Worm (Caenorhabditis elegans) whole organism, L4 larva: ENCODE results near the gene F47B7.4.

Experiments
- D1046.2 ChIP-seq: fragments of 200-800 bp; sonication (Bioruptor generic); IDR thresholded peaks from 2 replicates; pipeline ENCODE4 v1.3.6; 2022; ENCODE audit warnings: missing genetic modification characterization, missing compliant biosample characterization
- F26F4.8 ChIP-seq: fragments of 200-800 bp; sonication (Bioruptor generic); conservative IDR thresholded peaks from 2 replicates; pipeline ENCODE4 v1.3.6; 2022; ENCODE audit warnings: missing genetic modification characterization, missing compliant biosample characterization
- T26A8.4 ChIP-seq: fragments of 200-800 bp; sonication (Bioruptor generic); IDR thresholded peaks from 2 replicates; pipeline ENCODE4 v1.3.6; 2022; ENCODE audit warnings: missing genetic modification characterization, missing compliant biosample characterization
- Y48G9A.11 ChIP-seq: fragments of 200-800 bp; sonication (Bioruptor generic); IDR thresholded peaks from 2 replicates; pipeline ENCODE4 v1.3.6; 2022; ENCODE audit warnings: missing genetic modification reagents, missing genetic modification characterization, missing compliant biosample characterization
- Y75B8A.6 ChIP-seq: fragments of 200-800 bp; sonication (Bioruptor generic); IDR thresholded peaks from 2 replicates; pipeline ENCODE4 v1.3.6; 2022; ENCODE audit warnings: missing genetic modification reagents, missing genetic modification characterization, missing compliant biosample characterization
- ZK337.2 ChIP-seq: fragments of 200-800 bp; sonication (Bioruptor generic); IDR thresholded peaks from 2 replicates; pipeline ENCODE4 v1.3.6; 2022; ENCODE audit warnings: missing genetic modification reagents, missing genetic modification characterization, missing compliant biosample characterization
- aha-1 ChIP-seq: fragments of 150-350 bp; peaks from one replicate; lab custom pipeline; 2014; ENCODE audit warnings: missing biosample characterization, missing genetic modification characterization
- aly-2 ChIP-seq: sonication (generic microtip); optimal IDR thresholded peaks from 2 replicates; lab custom pipeline; 2018; ENCODE audit warnings: missing biosample characterization, missing genetic modification characterization
- ama-1 ChIP-seq: fragments of 150-350 bp; optimal IDR thresholded peaks from 2 replicates; lab custom pipeline; 2014; ENCODE audit warnings: inconsistent platforms, mixed read lengths
- ceh-32 ChIP-seq: sonication (generic microtip); optimal IDR thresholded peaks from 2 replicates; lab custom pipeline; 2016; ENCODE audit warnings: mild to moderate bottlenecking, missing genetic modification characterization, missing compliant biosample characterization; ENCODE audit not compliant: poor library complexity
- ceh-44 ChIP-seq: fragments of 200-800 bp; sonication (Bioruptor generic); IDR thresholded peaks from 2 replicates; pipeline ENCODE4 v1.3.6; 2022; ENCODE audit warnings: missing genetic modification reagents, missing genetic modification characterization, missing compliant biosample characterization
- ceh-82 ChIP-seq: sonication (generic microtip); optimal IDR thresholded peaks from 2 replicates; lab custom pipeline; 2017; ENCODE audit warnings: missing biosample characterization, missing genetic modification characterization
- cey-2 ChIP-seq: sonication (generic microtip); optimal IDR thresholded peaks from 3 replicates; lab custom pipeline; 2017; ENCODE audit warnings: missing genetic modification characterization, mild to moderate bottlenecking, missing compliant biosample characterization, antibody characterized with exemption, borderline replicate concordance; ENCODE audit not compliant: insufficient read depth
- daf-16 ChIP-seq, 3 experiments: sonication (generic microtip); optimal IDR thresholded peaks; 2 replicates each; lab custom pipeline; 2016 to 2017; ENCODE audit warnings: missing genetic modification characterization in 3 of 3, missing genetic modification reagents in 3 of 3, mild to moderate bottlenecking in 2 of 3, missing compliant biosample characterization in 2 of 3, missing biosample characterization in 1 of 3, moderate library complexity in 1 of 3
- daf-8 ChIP-seq: fragments of 200-800 bp; sonication (Bioruptor generic); IDR thresholded peaks from 2 replicates; pipeline ENCODE4 v1.3.6; 2022; ENCODE audit warnings: missing genetic modification characterization, missing compliant biosample characterization
- dmd-6 ChIP-seq: fragments of 200-800 bp; sonication (Bioruptor generic); IDR thresholded peaks from 2 replicates; pipeline ENCODE4 v1.3.6; 2022; ENCODE audit warnings: missing genetic modification reagents, missing genetic modification characterization, missing compliant biosample characterization
- dmd-8 ChIP-seq: fragments of 200-800 bp; sonication (Bioruptor generic); IDR thresholded peaks from 2 replicates; pipeline ENCODE4 v1.3.6; 2022; ENCODE audit warnings: missing genetic modification characterization, missing compliant biosample characterization
- dpl-1 ChIP-seq: fragments of 150-350 bp; optimal IDR thresholded peaks from 2 replicates; lab custom pipeline; 2014; ENCODE audit warnings: missing biosample characterization, missing genetic modification reagents, missing genetic modification characterization
- fkh-10 ChIP-seq: fragments of 150-350 bp; optimal IDR thresholded peaks from 2 replicates; lab custom pipeline; 2014; ENCODE audit warnings: missing biosample characterization, missing genetic modification reagents, missing genetic modification characterization
- hlh-11 ChIP-seq: fragments of 200-800 bp; sonication (Bioruptor generic); optimal IDR thresholded peaks from 2 replicates; lab custom pipeline; 2018; ENCODE audit warnings: mild to moderate bottlenecking, missing genetic modification characterization, missing compliant biosample characterization
- hmg-1.1 ChIP-seq: fragments of 200-800 bp; sonication (Bioruptor generic); IDR thresholded peaks from 2 replicates; pipeline ENCODE4 v1.3.6; 2022; ENCODE audit warnings: missing genetic modification reagents, missing genetic modification characterization, missing compliant biosample characterization
- jun-1 ChIP-seq: fragments of 150-350 bp; optimal IDR thresholded peaks from 2 replicates; lab custom pipeline; 2014; ENCODE audit warnings: missing biosample characterization, missing genetic modification reagents, missing genetic modification characterization
- lin-1 ChIP-seq: fragments of 200-800 bp; sonication (Bioruptor generic); IDR thresholded peaks from 2 replicates; pipeline ENCODE4 v1.3.6; 2022; ENCODE audit warnings: missing genetic modification reagents, missing genetic modification characterization, missing compliant biosample characterization
- lin-15B ChIP-seq: fragments of 150-350 bp; sonication (generic microtip); optimal IDR thresholded peaks from 3 replicates; lab custom pipeline; 2014; ENCODE audit warnings: missing biosample characterization, missing genetic modification characterization
- lin-39 ChIP-seq: fragments of 150-350 bp; optimal IDR thresholded peaks from 2 replicates; lab custom pipeline; 2014; ENCODE audit warnings: missing biosample characterization, missing genetic modification reagents, missing genetic modification characterization
- lir-3 ChIP-seq: sonication (generic microtip); optimal IDR thresholded peaks from 2 replicates; lab custom pipeline; 2016; ENCODE audit warnings: mild to moderate bottlenecking, missing genetic modification characterization, missing compliant biosample characterization
- lsy-2 ChIP-seq, 2 experiments: fragments of 150-350 bp in 1 of 2; sonication (generic microtip) in 1 of 2; optimal IDR thresholded peaks; 2 replicates each; lab custom pipeline; 2014 to 2017; ENCODE audit warnings: missing biosample characterization in 2 of 2, missing genetic modification characterization in 2 of 2
- madf-5 ChIP-seq, 2 experiments: fragments of 200-800 bp; sonication (Bioruptor generic); IDR thresholded peaks; 2 replicates each; pipeline ENCODE4 v1.3.6; 2022; ENCODE audit warnings: missing compliant biosample characterization in 2 of 2, missing genetic modification characterization in 2 of 2
- mdt-29 ChIP-seq: fragments of 200-800 bp; sonication (Bioruptor generic); IDR thresholded peaks from 2 replicates; pipeline ENCODE4 v1.3.6; 2022; ENCODE audit warnings: missing genetic modification reagents, missing genetic modification characterization, missing compliant biosample characterization
- mes-2 ChIP-seq: sonication (generic microtip); optimal IDR thresholded peaks from 2 replicates; lab custom pipeline; 2016; ENCODE audit warnings: missing genotype, mild to moderate bottlenecking, missing genetic modification characterization, missing compliant biosample characterization; ENCODE audit not compliant: poor library complexity, severe bottlenecking
- mxl-3 ChIP-seq: fragments of 200-800 bp; sonication (Bioruptor generic); optimal IDR thresholded peaks from 2 replicates; lab custom pipeline; 2018; ENCODE audit warnings: mild to moderate bottlenecking, missing genetic modification characterization, missing compliant biosample characterization
- nhr-10 ChIP-seq: fragments of 150-350 bp; optimal IDR thresholded peaks from 2 replicates; lab custom pipeline; 2014; ENCODE audit warnings: missing biosample characterization, missing genetic modification characterization
- nhr-11 ChIP-seq: fragments of 150-350 bp; optimal IDR thresholded peaks from 2 replicates; lab custom pipeline; 2014; ENCODE audit warnings: missing biosample characterization, missing genetic modification characterization
- nhr-25 ChIP-seq: sonication (generic microtip); optimal IDR thresholded peaks from 2 replicates; lab custom pipeline; 2017; ENCODE audit warnings: missing genetic modification characterization, mild to moderate bottlenecking, missing compliant biosample characterization, antibody characterized with exemption, moderate library complexity, borderline replicate concordance; ENCODE audit not compliant: insufficient read depth
- nhr-28 ChIP-seq: fragments of 150-350 bp; optimal IDR thresholded peaks from 2 replicates; lab custom pipeline; 2014; ENCODE audit warnings: missing biosample characterization, missing genetic modification characterization
- nhr-41 ChIP-seq: fragments of 200-800 bp; sonication (Bioruptor generic); IDR thresholded peaks from 2 replicates; pipeline ENCODE4 v1.3.6; 2022; ENCODE audit warnings: missing genetic modification reagents, missing genetic modification characterization, missing compliant biosample characterization
- nhr-48 ChIP-seq: sonication (generic microtip); optimal IDR thresholded peaks from 2 replicates; lab custom pipeline; 2016; ENCODE audit warnings: mild to moderate bottlenecking, missing genetic modification characterization, missing compliant biosample characterization
- nhr-77 ChIP-seq: fragments of 150-350 bp; optimal IDR thresholded peaks from 2 replicates; lab custom pipeline; 2014; ENCODE audit warnings: missing biosample characterization, missing genetic modification characterization
- pqm-1 ChIP-seq: sonication (generic microtip); optimal IDR thresholded peaks from 2 replicates; lab custom pipeline; 2017; ENCODE audit warnings: missing biosample characterization, missing genetic modification characterization
- rbr-2 ChIP-seq: sonication (generic microtip); optimal IDR thresholded peaks from 2 replicates; lab custom pipeline; 2016; ENCODE audit warnings: missing genotype, missing genetic modification characterization, missing compliant biosample characterization
- saeg-2 ChIP-seq: fragments of 200-800 bp; sonication (Bioruptor generic); IDR thresholded peaks from 2 replicates; pipeline ENCODE4 v1.3.6; 2022; ENCODE audit warnings: missing genetic modification reagents, missing genetic modification characterization, missing compliant biosample characterization
- set-16 ChIP-seq: fragments of 200-800 bp; sonication (Bioruptor generic); IDR thresholded peaks from 2 replicates; pipeline ENCODE4 v1.3.6; 2022; ENCODE audit warnings: missing genetic modification reagents, missing genetic modification characterization, missing compliant biosample characterization
- skn-1 ChIP-seq: fragments of 150-350 bp; optimal IDR thresholded peaks from 2 replicates; lab custom pipeline; 2014; ENCODE audit warnings: missing biosample characterization, missing genetic modification characterization
- snpc-1.2 ChIP-seq: fragments of 200-800 bp; sonication (Bioruptor generic); IDR thresholded peaks from 2 replicates; pipeline ENCODE4 v1.3.6; 2022; ENCODE audit warnings: missing genetic modification reagents, missing genetic modification characterization, missing compliant biosample characterization
- spr-1 ChIP-seq: sonication (generic microtip); optimal IDR thresholded peaks from 2 replicates; lab custom pipeline; 2016; ENCODE audit warnings: mild to moderate bottlenecking, missing genetic modification characterization, missing compliant biosample characterization
- spr-3 ChIP-seq: fragments of 200-800 bp; sonication (Bioruptor generic); optimal IDR thresholded peaks from 2 replicates; lab custom pipeline; 2018; ENCODE audit warnings: mild to moderate bottlenecking, missing genetic modification characterization, missing compliant biosample characterization
- unc-130 ChIP-seq: sonication (generic microtip); optimal IDR thresholded peaks from 2 replicates; lab custom pipeline; 2016; ENCODE audit warnings: missing genetic modification reagents, missing genetic modification characterization, missing compliant biosample characterization
- unc-39 ChIP-seq: sonication (generic microtip); optimal IDR thresholded peaks from 2 replicates; lab custom pipeline; 2017; ENCODE audit warnings: missing biosample characterization, missing genetic modification characterization
- vab-7 ChIP-seq: fragments of 200-800 bp; sonication (Bioruptor generic); IDR thresholded peaks from 2 replicates; pipeline ENCODE4 v1.3.6; 2022; ENCODE audit warnings: missing genetic modification reagents, missing genetic modification characterization, missing compliant biosample characterization
- zag-1 ChIP-seq: fragments of 150-350 bp; optimal IDR thresholded peaks from 2 replicates; lab custom pipeline; 2014; ENCODE audit warnings: missing biosample characterization, missing genetic modification characterization
- ztf-7 ChIP-seq: fragments of 150-350 bp; optimal IDR thresholded peaks from 2 replicates; lab custom pipeline; 2014; ENCODE audit warnings: missing biosample characterization, missing genetic modification characterization

Gene F47B7.4

ce11 chrX:3787431-3788076 lies 21.1 kb upstream of the F47B7.4 start, which contains the start of gene pmpl-1 (continued):
- peak; percentile 22 for TF ChIP-seq dmd-6 (GFP tag; lab: Robert Waterston, UW)
- TF ChIP-seq jun-1 (tag; lab: Kevin White, UChicago) = no peak
- TF ChIP-seq ZK337.2 (GFP tag; lab: Robert Waterston, UW) = no peak
- TF ChIP-seq nhr-48 (tag; lab: Kevin White, UChicago) = peak; percentile 22
- no peak for TF ChIP-seq dmd-8
- peak; percentile 44 for TF ChIP-seq hlh-11 (tag; lab: Kevin White, UChicago)
- TF ChIP-seq D1046.2 (GFP tag; lab: Robert Waterston, UW) = no peak
- TF ChIP-seq pqm-1 (tag; lab: Kevin White, UChicago) = no peak
- no peak for TF ChIP-seq ztf-7 (tag; lab: Kevin White, UChicago)
- TF ChIP-seq nhr-25 (tag; lab: Kevin White, UChicago) = peak; percentile 66
- no peak for TF ChIP-seq Y75B8A.6 (GFP tag; lab: Robert Waterston, UW)
- TF ChIP-seq ceh-82 = no peak
- TF ChIP-seq zag-1 (tag; lab: Kevin White, UChicago) = no peak
- no peak for TF ChIP-seq spr-3 (GFP tag; lab: Kevin White, UChicago)
- no peak for TF ChIP-seq fkh-10 (GFP tag; lab: Kevin White, UChicago)
- TF ChIP-seq dpl-1 (GFP tag; lab: Kevin White, UChicago) = no peak
- no peak for TF ChIP-seq saeg-2 (GFP tag; lab: Robert Waterston, UW)
- peak; percentile 99 for TF ChIP-seq aha-1 (tag; lab: Kevin White, UChicago)
- no peak for TF ChIP-seq ceh-32 (tag; lab: Kevin White, UChicago)
- no peak for TF ChIP-seq daf-8 (GFP tag; lab: Robert Waterston, UW)
- TF ChIP-seq mes-2 = peak; percentile 18
- no peak for TF ChIP-seq unc-130 (GFP tag; lab: Kevin White, UChicago)
- TF ChIP-seq unc-39 (tag; lab: Kevin White, UChicago) = no peak
- no peak for TF ChIP-seq vab-7
- no peak for TF ChIP-seq Y48G9A.11
- TF ChIP-seq cey-2 (tag; lab: Kevin White, UChicago) = no peak
- no peak for TF ChIP-seq set-16 (GFP tag; lab: Robert Waterston, UW)
- no peak for TF ChIP-seq nhr-10 (tag; lab: Kevin White, UChicago)
- TF ChIP-seq lsy-2 (tag; optimal IDR thresholded peaks at IDR 0.05; lab: Kevin White, UChicago) = peak; percentile 5 to 31
- TF ChIP-seq lin-39 = no peak
- TF ChIP-seq mdt-29 = no peak
- TF ChIP-seq T26A8.4 (GFP tag; lab: Robert Waterston, UW) = no peak
- TF ChIP-seq spr-1 (tag; lab: Kevin White, UChicago) = no peak
- peak; percentile 47 for TF ChIP-seq rbr-2 (tag; lab: Kevin White, UChicago)
- peak in 1 of 2 experiments; percentile 16 for TF ChIP-seq daf-16 (GFP tag; optimal IDR thresholded peaks at IDR 0.05; lab: Kevin White, UChicago)
- TF ChIP-seq daf-16 (tag; optimal IDR thresholded peaks at IDR 0.05; lab: Kevin White, UChicago) = peak; percentile 5
- TF ChIP-seq madf-5 (GFP tag; IDR thresholded peaks at IDR 0.05; lab: Robert Waterston, UW) = no peak
- TF ChIP-seq mxl-3 = peak; percentile 2
- peak; percentile 31; the same call in 1 of the 2 replicates for TF ChIP-seq hmg-1.1 (GFP tag; lab: Robert Waterston, UW)
- TF ChIP-seq ama-1 (lab: Kevin White, UChicago) = peak; percentile 81
- no peak for TF ChIP-seq F26F4.8 (GFP tag; lab: Robert Waterston, UW)
- TF ChIP-seq nhr-41 (GFP tag; lab: Robert Waterston, UW) = no peak
- no peak for TF ChIP-seq snpc-1.2 (GFP tag; lab: Robert Waterston, UW)
- TF ChIP-seq nhr-11 (tag; lab: Kevin White, UChicago) = peak; percentile 33
- TF ChIP-seq lir-3 (tag; lab: Kevin White, UChicago) = no peak
- no peak for TF ChIP-seq skn-1 (tag; lab: Kevin White, UChicago)
- peak; percentile 44 for TF ChIP-seq nhr-28
- TF ChIP-seq lin-15B (tag; lab: Kevin White, UChicago) = no peak
- TF ChIP-seq lin-1 (GFP tag; lab: Robert Waterston, UW) = no peak
- no peak for TF ChIP-seq aly-2
- no peak for TF ChIP-seq nhr-77 (tag; lab: Kevin White, UChicago)
- no peak for TF ChIP-seq ceh-44 (GFP tag; lab: Robert Waterston, UW)
